Comparison of ENCODE assay signal across 3 fruit fly cellular contexts in the genomic region with DNA sequence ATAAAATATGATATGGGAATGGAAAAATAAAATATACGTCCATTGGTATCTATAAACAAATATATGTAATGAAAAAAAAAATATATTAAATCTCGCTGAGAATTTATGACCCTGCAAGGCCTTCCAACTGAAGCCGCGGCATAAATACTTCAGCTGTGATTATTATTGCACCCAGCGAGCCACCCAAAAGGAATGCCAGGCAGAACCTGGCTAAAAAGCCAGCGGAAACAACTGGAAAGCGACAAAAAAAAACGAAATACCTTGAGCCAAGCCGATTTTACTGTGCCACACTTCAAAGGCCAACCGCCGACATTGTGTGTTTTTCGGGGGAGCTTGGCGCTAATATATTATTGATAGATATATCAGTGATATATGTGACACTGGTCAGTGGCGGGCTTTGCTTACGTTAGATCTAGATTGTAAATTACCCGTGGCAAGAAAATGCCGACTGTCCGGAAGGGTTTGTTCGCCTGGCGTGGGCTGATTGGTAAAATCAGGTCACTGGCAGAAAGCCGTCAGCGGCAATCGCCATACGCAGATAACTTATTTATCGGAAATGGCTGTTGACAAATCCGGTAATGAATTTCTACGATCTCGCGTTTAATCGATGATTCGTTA.
A peak's percentile ranks its signal among the peaks of the same experiment; 100 is the strongest.
TF ChIP-seq lines count a peak whose summit lies in the region.

No protein-coding gene starts in this region.

- no peak for TF ChIP-seq CTCF in whole organism, embryonic (GFP tag; optimal IDR thresholded peaks at IDR 0.05; lab: Kevin White, UChicago)

TF ChIP-seq in whole organism, embryonic, 481 proteins besides CTCF, POLR2A, EP300 and RAD21:
- TF ChIP-seq pan (optimal IDR thresholded peaks at IDR 0.05; lab: Kevin White, UChicago) (no peak), pan (GFP tag; optimal IDR thresholded peaks at IDR 0.05 in 1 of 2, IDR thresholded peaks at IDR 0.05 in 1 of 2) (peak in 1 of 2 experiments; percentile 45), sug (tag; optimal IDR thresholded peaks at IDR 0.05; lab: Kevin White, UChicago) (peak; percentile 33), CG4404 (GFP tag; IDR thresholded peaks at IDR 0.05; lab: Robert Waterston, UW) (no peak), CG17385 (GFP tag; optimal IDR thresholded peaks at IDR 0.05; lab: Kevin White, UChicago) (no peak), vvl (GFP tag; IDR thresholded peaks at IDR 0.05; lab: Robert Waterston, UW) (no peak), sd (tag; optimal IDR thresholded peaks at IDR 0.05; lab: Kevin White, UChicago) (peak; percentile 57), sqz (GFP tag; optimal IDR thresholded peaks at IDR 0.05; lab: Kevin White, UChicago) (peak; percentile 35), chm (GFP tag; IDR thresholded peaks at IDR 0.05; lab: Robert Waterston, UW) (0 out of 2 replicates have a peak, but pooled peaks have one; percentile 26), sens (GFP tag; lab: Kevin White, UChicago) (peak; percentile 70), Med (GFP tag; lab: Kevin White, UChicago) (peak; percentile 66), jumu (GFP tag; optimal IDR thresholded peaks at IDR 0.05; lab: Kevin White, UChicago) (no peak), exex (tag; optimal IDR thresholded peaks at IDR 0.05; lab: Kevin White, UChicago) (peak; percentile 76), grn (GFP tag; optimal IDR thresholded peaks at IDR 0.05; lab: Kevin White, UChicago) (peak; percentile 84), CG14441 (GFP tag; IDR thresholded peaks at IDR 0.05; lab: Robert Waterston, UW) (0 out of 2 replicates have a peak, but pooled peaks have one; percentile 15), Dref (GFP tag; IDR thresholded peaks at IDR 0.05; lab: Robert Waterston, UW) (no peak), mirr (GFP tag; optimal IDR thresholded peaks at IDR 0.05; lab: Kevin White, UChicago) (peak; percentile 85), Mrtf (GFP tag; IDR thresholded peaks at IDR 0.05; lab: Robert Waterston, UW) (0 out of 3 replicates have a peak, but pooled peaks have one; percentile 6), lab (GFP tag; optimal IDR thresholded peaks at IDR 0.05; lab: Kevin White, UChicago) (peak; percentile 19)

TF ChIP-seq in whole organism, prepupa, 60 proteins besides CTCF, POLR2A, EP300 and RAD21:
- TF ChIP-seq svp (GFP tag; lab: Kevin White, UChicago) (peak; percentile 72), fd85E (GFP tag; optimal IDR thresholded peaks at IDR 0.05; lab: Kevin White, UChicago) (no peak)

TF ChIP-seq in whole organism, pupa, 21 proteins besides CTCF, POLR2A, EP300 and RAD21:
- TF ChIP-seq fd96Ca (GFP tag; IDR thresholded peaks at IDR 0.05; lab: Robert Waterston, UW) (0 out of 3 replicates have a peak, but pooled peaks have one; percentile 19), CG17806 (tag; optimal IDR thresholded peaks at IDR 0.05; lab: Kevin White, UChicago) (no peak), CG15710 (tag; optimal IDR thresholded peaks at IDR 0.05; lab: Kevin White, UChicago) (no peak), Snoo (tag; optimal IDR thresholded peaks at IDR 0.05; lab: Kevin White, UChicago) (no peak)
